Worm (Caenorhabditis elegans) whole organism, young adult: ENCODE measurements around the gene str-125.

Experiments used
- B0035.1 ChIP-seq: sonication (generic microtip); optimal IDR thresholded peaks from 2 replicates; lab custom pipeline; 2016; ENCODE audit warnings: missing genetic modification characterization, mild to moderate bottlenecking, missing compliant biosample characterization, missing genotype, missing genetic modification reagents
- B0261.1 ChIP-seq: sonication (generic microtip); optimal IDR thresholded peaks from 2 replicates; lab custom pipeline; 2016; ENCODE audit warnings: mild to moderate bottlenecking, missing genetic modification characterization, moderate library complexity, missing compliant biosample characterization
- C06A6.2 ChIP-seq: fragments of 200-800 bp; sonication (Bioruptor generic); conservative IDR thresholded peaks from 2 replicates; pipeline ENCODE4 v1.3.6; 2022; ENCODE audit warnings: missing genetic modification characterization, missing compliant biosample characterization
- F23B12.7 ChIP-seq: sonication (generic microtip); optimal IDR thresholded peaks from 2 replicates; lab custom pipeline; 2017; ENCODE audit warnings: missing genetic modification characterization, mild to moderate bottlenecking, missing compliant biosample characterization, antibody characterized with exemption, moderate library complexity; ENCODE audit not compliant: insufficient read depth
- F37B4.10 ChIP-seq: fragments of 200-800 bp; sonication (Bioruptor generic); IDR thresholded peaks from 2 replicates; pipeline ENCODE4 v1.3.6; 2022; ENCODE audit warnings: missing genetic modification characterization, missing compliant biosample characterization
- F57A8.1 ChIP-seq: fragments of 200-800 bp; sonication (Bioruptor generic); optimal IDR thresholded peaks from 2 replicates; lab custom pipeline; 2018; ENCODE audit warnings: mild to moderate bottlenecking, missing genetic modification characterization, moderate library complexity, missing compliant biosample characterization
- Y53G8AR.9 ChIP-seq: fragments of 200-800 bp; sonication (Bioruptor generic); conservative IDR thresholded peaks from 2 replicates; pipeline ENCODE4 v1.3.6; 2022; ENCODE audit warnings: missing genetic modification reagents, missing genetic modification characterization, missing compliant biosample characterization
- Y67H2A.10 ChIP-seq: fragments of 200-800 bp; sonication (Bioruptor generic); conservative IDR thresholded peaks from 2 replicates; pipeline ENCODE4 v1.3.6; 2022; ENCODE audit warnings: missing genetic modification reagents, missing genetic modification characterization, missing compliant biosample characterization
- akir-1 ChIP-seq: fragments of 200-800 bp; sonication (Bioruptor generic); optimal IDR thresholded peaks from 2 replicates; lab custom pipeline; 2018; ENCODE audit warnings: mild to moderate bottlenecking, missing genetic modification characterization, moderate library complexity, missing compliant biosample characterization
- ama-1 ChIP-seq, 3 experiments: fragments of 150-350 bp in 1 of 3; sonication (generic microtip) in 2 of 3; optimal IDR thresholded peaks; 2 replicates each; lab custom pipeline; 2014 to 2018; ENCODE audit warnings: missing biosample characterization in 2 of 3, missing genetic modification characterization in 2 of 3, missing genetic modification reagents in 2 of 3
- attf-6 ChIP-seq: fragments of 200-800 bp; sonication (Bioruptor generic); IDR thresholded peaks from 2 replicates; pipeline ENCODE4 v1.3.6; 2022; ENCODE audit warnings: missing genetic modification reagents, missing genetic modification characterization, missing compliant biosample characterization
- ceh-100 ChIP-seq: fragments of 200-800 bp; sonication (Bioruptor generic); IDR thresholded peaks from 2 replicates; pipeline ENCODE4 v1.3.6; 2022; ENCODE audit warnings: missing genetic modification reagents, missing genetic modification characterization, missing compliant biosample characterization
- ceh-79 ChIP-seq: sonication (generic microtip); optimal IDR thresholded peaks from 2 replicates; lab custom pipeline; 2017; ENCODE audit warnings: mild to moderate bottlenecking, missing genetic modification characterization, missing compliant biosample characterization
- chd-7 ChIP-seq: sonication (generic microtip); optimal IDR thresholded peaks from 2 replicates; lab custom pipeline; 2016; ENCODE audit warnings: mild to moderate bottlenecking, missing genetic modification characterization, moderate library complexity, missing compliant biosample characterization
- die-1 ChIP-seq: sonication (generic microtip); optimal IDR thresholded peaks from 2 replicates; lab custom pipeline; 2016; ENCODE audit warnings: missing genotype, mild to moderate bottlenecking, missing genetic modification characterization, missing compliant biosample characterization
- efl-1 ChIP-seq: fragments of 150-350 bp; optimal IDR thresholded peaks from 2 replicates; lab custom pipeline; 2014; ENCODE audit warnings: missing biosample characterization, missing genetic modification reagents, missing genetic modification characterization
- ets-4 ChIP-seq: fragments of 200-800 bp; sonication (Bioruptor generic); optimal IDR thresholded peaks from 2 replicates; lab custom pipeline; 2018; ENCODE audit warnings: mild to moderate bottlenecking, missing genetic modification characterization, missing compliant biosample characterization
- him-1 ChIP-seq: sonication (generic microtip); optimal IDR thresholded peaks from 2 replicates; lab custom pipeline; 2016; ENCODE audit warnings: missing genotype, missing genetic modification reagents, missing genetic modification characterization, missing compliant biosample characterization
- hmg-1.2 ChIP-seq: fragments of 200-800 bp; sonication (Bioruptor generic); IDR thresholded peaks from 2 replicates; pipeline ENCODE4 v1.3.6; 2022; ENCODE audit warnings: missing genetic modification reagents, missing genetic modification characterization, missing compliant biosample characterization
- lag-1 ChIP-seq: fragments of 200-800 bp; sonication (Bioruptor generic); IDR thresholded peaks from 2 replicates; pipeline ENCODE4 v1.3.6; 2022; ENCODE audit warnings: missing genetic modification reagents, missing genetic modification characterization, missing compliant biosample characterization
- let-526 ChIP-seq: fragments of 200-800 bp; sonication (Bioruptor generic); IDR thresholded peaks from 2 replicates; pipeline ENCODE4 v1.3.6; 2022; ENCODE audit warnings: missing genetic modification reagents, missing genetic modification characterization, missing compliant biosample characterization
- lin-26 ChIP-seq: fragments of 200-800 bp; sonication (Bioruptor generic); IDR thresholded peaks from 2 replicates; pipeline ENCODE4 v1.3.6; 2022; ENCODE audit warnings: missing genetic modification reagents, missing genetic modification characterization, missing compliant biosample characterization
- lin-35 ChIP-seq, 3 experiments: fragments of 150-350 bp in 2 of 3; sonication (generic microtip) in 1 of 3; optimal IDR thresholded peaks; 2 replicates each; lab custom pipeline; 2014 to 2018; ENCODE audit warnings: missing biosample characterization in 3 of 3, missing genetic modification characterization in 3 of 3, missing genetic modification reagents in 3 of 3
- madf-6 ChIP-seq: fragments of 200-800 bp; sonication (Bioruptor generic); IDR thresholded peaks from 2 replicates; pipeline ENCODE4 v1.3.6; 2022; ENCODE audit warnings: missing genetic modification reagents, missing genetic modification characterization, missing compliant biosample characterization
- mcd-1 ChIP-seq: fragments of 200-800 bp; sonication (Bioruptor generic); IDR thresholded peaks from 2 replicates; pipeline ENCODE4 v1.3.6; 2022; ENCODE audit warnings: missing genetic modification reagents, missing genetic modification characterization, missing compliant biosample characterization
- nhr-27 ChIP-seq: fragments of 200-800 bp; sonication (Bioruptor generic); optimal IDR thresholded peaks from 2 replicates; lab custom pipeline; 2018; ENCODE audit warnings: mild to moderate bottlenecking, missing genetic modification characterization, moderate library complexity, missing compliant biosample characterization
- nhr-80 ChIP-seq: sonication (generic microtip); optimal IDR thresholded peaks from 2 replicates; lab custom pipeline; 2016; ENCODE audit warnings: missing genetic modification characterization, missing compliant biosample characterization
- pha-4 ChIP-seq: fragments of 150-350 bp; sonication (generic microtip); optimal IDR thresholded peaks from 2 replicates; lab custom pipeline; 2014; ENCODE audit warnings: missing biosample characterization, missing genetic modification reagents, missing genetic modification characterization
- rcor-1 ChIP-seq: fragments of 200-800 bp; sonication (Bioruptor generic); IDR thresholded peaks from 2 replicates; pipeline ENCODE4 v1.3.6; 2022; ENCODE audit warnings: missing genetic modification reagents, missing genetic modification characterization, missing compliant biosample characterization
- rpc-1 ChIP-seq, 2 experiments: fragments of 150-350 bp in 1 of 2; sonication (generic microtip) in 1 of 2; optimal IDR thresholded peaks; 2 replicates each; lab custom pipeline; 2014 to 2018; ENCODE audit warnings: missing biosample characterization in 1 of 2, missing genetic modification characterization in 1 of 2, missing genetic modification reagents in 1 of 2, missing genotype in 1 of 2
- sea-2 ChIP-seq: fragments of 200-800 bp; sonication (Bioruptor generic); IDR thresholded peaks from 2 replicates; pipeline ENCODE4 v1.3.6; 2022; ENCODE audit warnings: missing genetic modification characterization, missing compliant biosample characterization
- snpc-1.1 ChIP-seq: sonication (generic microtip); optimal IDR thresholded peaks from 2 replicates; lab custom pipeline; 2017; ENCODE audit warnings: missing genetic modification characterization, mild to moderate bottlenecking, missing compliant biosample characterization, antibody characterized with exemption, moderate library complexity, missing genotype, missing genetic modification reagents; ENCODE audit not compliant: insufficient read depth
- snpc-4 ChIP-seq, 5 experiments: fragments of 150-350 bp in 1 of 5; sonication (generic microtip) in 4 of 5; optimal IDR thresholded peaks; 2 replicates each; lab custom pipeline; 2014 to 2018; ENCODE audit warnings: missing genetic modification characterization in 5 of 5, missing biosample characterization in 3 of 5, antibody characterized with exemption in 2 of 5, mild to moderate bottlenecking in 2 of 5, missing compliant biosample characterization in 2 of 5, missing genotype in 2 of 5, moderate library complexity in 2 of 5, missing genetic modification reagents in 1 of 5
- ztf-22 ChIP-seq: fragments of 200-800 bp; sonication (Bioruptor generic); optimal IDR thresholded peaks from 2 replicates; lab custom pipeline; 2018; ENCODE audit warnings: mild to moderate bottlenecking, missing genetic modification characterization, moderate library complexity, missing compliant biosample characterization
- ztf-26 ChIP-seq: sonication (generic microtip); optimal IDR thresholded peaks from 2 replicates; lab custom pipeline; 2017; ENCODE audit warnings: missing genetic modification characterization, missing compliant biosample characterization
- ztf-3 ChIP-seq: fragments of 200-800 bp; sonication (Bioruptor generic); optimal IDR thresholded peaks from 2 replicates; lab custom pipeline; 2018; ENCODE audit warnings: mild to moderate bottlenecking, missing genetic modification characterization, missing compliant biosample characterization

str-125 gene

ce11 chrV:17104527-17104926, 28.7 kb upstream of the str-125 start, which contains the start of gene nhr-248:
Gene nhr-248, minus strand, starts transcription at chrV:17104627.
- TF ChIP-seq attf-6 (GFP tag; lab: Robert Waterston, UW) (no peak), him-1 (no peak), mcd-1 (no peak), ama-1 (optimal IDR thresholded peaks at IDR 0.05; lab: Kevin White, UChicago) (no peak), ama-1 (GFP tag; optimal IDR thresholded peaks at IDR 0.05; lab: Kevin White, UChicago) (no peak), nhr-80 (tag; lab: Kevin White, UChicago) (no peak), efl-1 (GFP tag; lab: Kevin White, UChicago) (no peak), ceh-100 (GFP tag; lab: Robert Waterston, UW) (no peak), ceh-79 (tag; lab: Kevin White, UChicago) (no peak), Y67H2A.10 (no peak), lag-1 (GFP tag; lab: Robert Waterston, UW) (no peak), C06A6.2 (GFP tag; lab: Robert Waterston, UW) (no peak), B0035.1 (tag; lab: Kevin White, UChicago) (no peak), rcor-1 (no peak), rpc-1 (optimal IDR thresholded peaks at IDR 0.05; lab: Kevin White, UChicago) (no peak), rpc-1 (tag; optimal IDR thresholded peaks at IDR 0.05; lab: Kevin White, UChicago) (no peak), F37B4.10 (no peak), ztf-22 (GFP tag; lab: Kevin White, UChicago) (no peak)
- TF ChIP-seq, all 124 proteins: peak for 0

ce11 chrV:17100829-17101228, 25.0 kb upstream of the str-125 start, which contains the start of gene ZK218.5:
Gene ZK218.5, plus strand, starts transcription at chrV:17101129.
- TF ChIP-seq Y53G8AR.9, result no peak

ce11 chrV:17098669-17099068, 22.9 kb upstream of the str-125 start, which contains the start of the genes ZK218.3 and ZK218.4:
Gene ZK218.3, minus strand, starts transcription at chrV:17098769.
Gene ZK218.4, plus strand, starts transcription at chrV:17098854.
- TF ChIP-seq die-1 (tag; lab: Kevin White, UChicago), result no peak
- TF ChIP-seq akir-1 (GFP tag; lab: Kevin White, UChicago), result no peak
- no peak for TF ChIP-seq ets-4 (GFP tag; lab: Kevin White, UChicago)
- no peak for TF ChIP-seq madf-6 (GFP tag; lab: Robert Waterston, UW)
- TF ChIP-seq ama-1 (optimal IDR thresholded peaks at IDR 0.05; lab: Kevin White, UChicago), result no peak
- no peak for TF ChIP-seq ama-1 (GFP tag; optimal IDR thresholded peaks at IDR 0.05; lab: Kevin White, UChicago)
- TF ChIP-seq snpc-4 (GFP tag; optimal IDR thresholded peaks at IDR 0.05; lab: Kevin White, UChicago), result no peak
- TF ChIP-seq snpc-4 (tag; optimal IDR thresholded peaks at IDR 0.05; lab: Kevin White, UChicago), result no peak
- TF ChIP-seq lin-26 (GFP tag; lab: Robert Waterston, UW), result no peak
- no peak for TF ChIP-seq B0261.1 (tag; lab: Kevin White, UChicago)
- no peak for TF ChIP-seq nhr-27 (tag; lab: Kevin White, UChicago)
- no peak for TF ChIP-seq efl-1 (GFP tag; lab: Kevin White, UChicago)
- TF ChIP-seq ztf-26 (tag; lab: Kevin White, UChicago), result no peak
- no peak for TF ChIP-seq F57A8.1
- TF ChIP-seq pha-4, result no peak
- TF ChIP-seq F23B12.7 (tag; lab: Kevin White, UChicago), result no peak
- no peak for TF ChIP-seq sea-2 (GFP tag; lab: Robert Waterston, UW)

ce11 chrV:17094568-17094967, 18.8 kb upstream of the str-125 start:
- TF ChIP-seq hmg-1.2 (GFP tag; lab: Robert Waterston, UW), result peak; percentile 23; the same call in 1 of the 2 replicates
- peak; percentile 27 for TF ChIP-seq snpc-1.1 (tag; lab: Kevin White, UChicago)
- TF ChIP-seq snpc-4 (GFP tag; optimal IDR thresholded peaks at IDR 0.05; lab: Kevin White, UChicago), result no peak
- peak in 2 of 4 experiments; percentile 62 to 71 for TF ChIP-seq snpc-4 (tag; optimal IDR thresholded peaks at IDR 0.05; lab: Kevin White, UChicago)
- no peak for TF ChIP-seq lin-35 (GFP tag; optimal IDR thresholded peaks at IDR 0.05; lab: Kevin White, UChicago)
- no peak for TF ChIP-seq chd-7 (tag; lab: Kevin White, UChicago)
- no peak for TF ChIP-seq ztf-3
- TF ChIP-seq let-526 (GFP tag; lab: Robert Waterston, UW), result no peak
